Worm (Caenorhabditis elegans) whole organism, young adult: ENCODE results near the gene daf-38.
"Not testable (repeated sequence)": the region's sequence is repeated elsewhere in the genome, so short reads cannot be mapped to it uniquely, and the experiment has no call there.

Source experiments
- D2030.7 ChIP-seq: fragments of 200-800 bp; sonication (Bioruptor generic); IDR thresholded peaks from 2 replicates; pipeline ENCODE4 v1.3.6; 2022; ENCODE audit warnings: missing genetic modification reagents, missing genetic modification characterization, missing compliant biosample characterization
- F33H1.4 ChIP-seq: fragments of 200-800 bp; sonication (Bioruptor generic); IDR thresholded peaks from 2 replicates; pipeline ENCODE4 v1.3.6; 2022; ENCODE audit warnings: missing genetic modification reagents, missing genetic modification characterization, missing compliant biosample characterization
- F55B11.4 ChIP-seq: sonication (generic microtip); optimal IDR thresholded peaks from 2 replicates; lab custom pipeline; 2016; ENCODE audit warnings: missing compliant biosample characterization, missing genetic modification characterization, borderline replicate concordance; ENCODE audit not compliant: insufficient read depth
- Y67H2A.10 ChIP-seq: fragments of 200-800 bp; sonication (Bioruptor generic); conservative IDR thresholded peaks from 2 replicates; pipeline ENCODE4 v1.3.6; 2022; ENCODE audit warnings: missing genetic modification reagents, missing genetic modification characterization, missing compliant biosample characterization
- ZK185.1 ChIP-seq: sonication (generic microtip); optimal IDR thresholded peaks from 2 replicates; lab custom pipeline; 2016; ENCODE audit warnings: mild to moderate bottlenecking, missing genetic modification characterization, missing compliant biosample characterization; ENCODE audit not compliant: poor library complexity, severe bottlenecking
- aptf-3 ChIP-seq: fragments of 200-800 bp; sonication (Bioruptor generic); IDR thresholded peaks from 2 replicates; pipeline ENCODE4 v1.3.6; 2022; ENCODE audit warnings: missing genetic modification characterization, missing compliant biosample characterization
- attf-6 ChIP-seq: fragments of 200-800 bp; sonication (Bioruptor generic); IDR thresholded peaks from 2 replicates; pipeline ENCODE4 v1.3.6; 2022; ENCODE audit warnings: missing genetic modification reagents, missing genetic modification characterization, missing compliant biosample characterization
- ccch-3 ChIP-seq: fragments of 200-800 bp; sonication (Bioruptor generic); optimal IDR thresholded peaks from 2 replicates; lab custom pipeline; 2018; ENCODE audit warnings: mild to moderate bottlenecking, missing genetic modification characterization, missing compliant biosample characterization
- cebp-2 ChIP-seq: fragments of 200-800 bp; sonication (Bioruptor generic); IDR thresholded peaks from 2 replicates; pipeline ENCODE4 v1.3.6; 2022; ENCODE audit warnings: missing genetic modification characterization, missing compliant biosample characterization
- ceh-100 ChIP-seq: fragments of 200-800 bp; sonication (Bioruptor generic); IDR thresholded peaks from 2 replicates; pipeline ENCODE4 v1.3.6; 2022; ENCODE audit warnings: missing genetic modification reagents, missing genetic modification characterization, missing compliant biosample characterization
- egrh-3 ChIP-seq: fragments of 200-800 bp; sonication (Bioruptor generic); IDR thresholded peaks from 2 replicates; pipeline ENCODE4 v1.3.6; 2022; ENCODE audit warnings: missing genetic modification reagents, missing genetic modification characterization, missing compliant biosample characterization
- hlh-26 ChIP-seq: fragments of 200-800 bp; sonication (Bioruptor generic); conservative IDR thresholded peaks from 2 replicates; pipeline ENCODE4 v1.3.6; 2022; ENCODE audit warnings: missing genetic modification reagents, missing genetic modification characterization, missing compliant biosample characterization
- hsf-1 ChIP-seq: fragments of 200-800 bp; sonication (Bioruptor generic); IDR thresholded peaks from 2 replicates; pipeline ENCODE4 v1.3.6; 2022; ENCODE audit warnings: missing genetic modification reagents, missing genetic modification characterization, missing compliant biosample characterization
- lin-40 ChIP-seq: sonication (generic microtip); optimal IDR thresholded peaks from 2 replicates; lab custom pipeline; 2016; ENCODE audit warnings: missing genetic modification characterization, mild to moderate bottlenecking, missing compliant biosample characterization, missing genotype, missing genetic modification reagents
- madf-3 ChIP-seq: fragments of 200-800 bp; sonication (Bioruptor generic); IDR thresholded peaks from 2 replicates; pipeline ENCODE4 v1.3.6; 2022; ENCODE audit warnings: missing genetic modification reagents, missing genetic modification characterization, missing compliant biosample characterization
- nfya-1 ChIP-seq: sonication (generic microtip); optimal IDR thresholded peaks from 2 replicates; lab custom pipeline; 2017; ENCODE audit warnings: antibody characterized with exemption, missing compliant biosample characterization, missing genetic modification characterization, borderline replicate concordance; ENCODE audit not compliant: insufficient read depth
- nfya-2 ChIP-seq: fragments of 200-800 bp; sonication (Bioruptor generic); IDR thresholded peaks from 2 replicates; pipeline ENCODE4 v1.3.6; 2022; ENCODE audit warnings: missing genetic modification reagents, missing genetic modification characterization, missing compliant biosample characterization
- rpc-1 ChIP-seq, 2 experiments: fragments of 150-350 bp in 1 of 2; sonication (generic microtip) in 1 of 2; optimal IDR thresholded peaks; 2 replicates each; lab custom pipeline; 2014 to 2018; ENCODE audit warnings: missing biosample characterization in 1 of 2, missing genetic modification characterization in 1 of 2, missing genetic modification reagents in 1 of 2, missing genotype in 1 of 2
- snpc-3.4 ChIP-seq: sonication (generic microtip); optimal IDR thresholded peaks from 2 replicates; lab custom pipeline; 2017; ENCODE audit warnings: missing genetic modification characterization, mild to moderate bottlenecking, missing compliant biosample characterization, antibody characterized with exemption, moderate library complexity, missing genotype, missing genetic modification reagents
- snpc-4 ChIP-seq, 5 experiments: fragments of 150-350 bp in 1 of 5; sonication (generic microtip) in 4 of 5; optimal IDR thresholded peaks; 2 replicates each; lab custom pipeline; 2014 to 2018; ENCODE audit warnings: missing genetic modification characterization in 5 of 5, missing biosample characterization in 3 of 5, antibody characterized with exemption in 2 of 5, mild to moderate bottlenecking in 2 of 5, missing compliant biosample characterization in 2 of 5, missing genotype in 2 of 5, moderate library complexity in 2 of 5, missing genetic modification reagents in 1 of 5
- somi-1 ChIP-seq: fragments of 200-800 bp; sonication (Bioruptor generic); optimal IDR thresholded peaks from 2 replicates; lab custom pipeline; 2018; ENCODE audit warnings: mild to moderate bottlenecking, missing genetic modification characterization, missing compliant biosample characterization
- tbp1 ChIP-seq: fragments of 200-800 bp; sonication (Bioruptor generic); optimal IDR thresholded peaks from 2 replicates; lab custom pipeline; 2018; ENCODE audit warnings: mild to moderate bottlenecking, missing genetic modification characterization, missing compliant biosample characterization
- ztf-25 ChIP-seq: fragments of 200-800 bp; sonication (Bioruptor generic); IDR thresholded peaks from 2 replicates; pipeline ENCODE4 v1.3.6; 2022; ENCODE audit warnings: missing genetic modification reagents, missing genetic modification characterization, missing compliant biosample characterization

daf-38 gene

DNA sequence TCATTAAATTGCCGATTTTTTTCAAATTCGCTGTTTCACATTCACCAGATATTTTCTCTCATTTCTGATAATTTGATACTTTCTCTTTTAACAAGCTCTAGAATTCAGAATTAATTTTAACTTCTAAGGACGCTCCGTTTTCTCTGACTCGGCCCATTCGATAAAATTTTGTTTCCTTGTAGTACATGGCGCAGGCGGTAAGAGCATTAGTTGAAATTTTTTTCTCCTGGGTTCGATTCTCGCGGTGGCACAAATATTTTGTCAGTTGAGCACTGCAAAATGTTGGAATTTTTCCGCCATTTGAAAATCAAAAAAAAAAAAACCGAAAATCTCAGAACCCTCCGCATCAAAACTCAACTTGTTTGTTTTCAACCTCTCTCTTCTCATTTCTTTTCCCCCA lies 25.9 kb upstream of the daf-38 start:
- TF ChIP-seq snpc-4 (GFP tag; optimal IDR thresholded peaks at IDR 0.05; lab: Kevin White, UChicago): no peak
- peak in 3 of 4 experiments; percentile 61 to 81 (median 70) for TF ChIP-seq snpc-4 (tag; optimal IDR thresholded peaks at IDR 0.05; lab: Kevin White, UChicago)
- peak; percentile 80 for TF ChIP-seq attf-6 (GFP tag; lab: Robert Waterston, UW)
- no peak for TF ChIP-seq ZK185.1 (tag; lab: Kevin White, UChicago)
- peak; percentile 7 for TF ChIP-seq tbp1 (GFP tag; lab: Kevin White, UChicago)
- peak; percentile 16 for TF ChIP-seq rpc-1 (optimal IDR thresholded peaks at IDR 0.05; lab: Kevin White, UChicago)
- no peak for TF ChIP-seq rpc-1 (tag; optimal IDR thresholded peaks at IDR 0.05; lab: Kevin White, UChicago)

DNA sequence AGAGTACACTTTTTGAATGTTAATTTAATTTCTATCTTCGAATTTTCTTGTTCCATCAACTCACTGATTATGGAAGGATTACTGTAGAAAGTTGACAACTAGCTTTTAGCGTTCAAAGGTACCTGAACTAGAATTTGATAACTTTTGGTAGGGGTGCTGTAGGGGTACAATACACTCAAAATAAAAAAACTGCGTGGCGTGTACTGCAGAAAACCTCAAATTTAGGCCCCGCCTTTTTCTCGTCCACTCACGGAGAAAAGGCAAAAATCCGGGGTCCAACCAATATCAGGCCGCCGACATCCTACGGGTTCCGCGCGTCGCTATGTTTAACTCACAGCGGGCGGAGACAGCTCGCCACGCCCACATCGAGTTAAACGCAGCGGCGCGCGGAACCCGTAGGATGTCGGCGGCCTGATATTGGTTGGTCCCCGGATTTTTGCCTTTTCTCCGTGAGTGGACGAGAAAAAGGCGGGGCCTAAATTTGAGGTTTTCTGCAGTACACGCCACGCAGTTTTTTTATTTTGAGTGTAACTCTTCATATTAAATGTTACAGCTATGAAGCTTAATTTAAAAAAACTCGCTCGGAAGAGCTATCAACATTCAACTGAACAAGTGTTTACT lies 14.7 kb upstream of the daf-38 start:
- TF ChIP-seq hsf-1 (GFP tag; lab: Robert Waterston, UW): 0 out of 2 replicates have a peak, but pooled peaks have one; percentile 51
- peak; percentile 32; the same call in 1 of the 2 replicates for TF ChIP-seq ceh-100 (GFP tag; lab: Robert Waterston, UW)
- peak; percentile 20; the same call in 1 of the 2 replicates for TF ChIP-seq F33H1.4 (GFP tag; lab: Robert Waterston, UW)
- TF ChIP-seq snpc-4 (GFP tag; optimal IDR thresholded peaks at IDR 0.05; lab: Kevin White, UChicago): not testable (repeated sequence)
- peak in 3 of 4 experiments; percentile 56 to 91 (median 71) for TF ChIP-seq snpc-4 (tag; optimal IDR thresholded peaks at IDR 0.05; lab: Kevin White, UChicago)
- peak; percentile 38; the same call in 1 of the 2 replicates for TF ChIP-seq D2030.7
- TF ChIP-seq attf-6 (GFP tag; lab: Robert Waterston, UW): peak; percentile 93
- 0 out of 2 replicates have a peak, but pooled peaks have one; percentile 12 for TF ChIP-seq ztf-25

DNA sequence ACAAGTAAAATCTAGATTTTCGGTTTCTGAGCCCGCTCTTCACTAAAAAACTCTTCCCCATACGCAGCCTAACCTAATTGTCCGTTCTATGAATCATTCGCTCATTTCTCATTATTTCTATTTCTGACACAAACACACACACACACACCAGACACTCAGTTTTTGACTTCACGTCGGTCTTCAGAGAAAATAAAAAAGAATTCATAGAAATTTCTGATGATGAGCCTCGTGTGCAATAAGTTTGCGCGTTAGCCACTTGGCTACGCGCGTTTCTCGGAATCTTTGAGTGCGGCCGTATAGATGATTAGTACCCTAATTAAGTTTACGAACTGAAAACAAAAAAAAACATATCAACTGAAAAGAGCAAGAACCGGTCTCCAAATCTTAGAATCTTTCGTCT lies 5.8 kb upstream of the daf-38 start:
- no peak for TF ChIP-seq Y67H2A.10 (GFP tag; lab: Robert Waterston, UW)
- TF ChIP-seq ccch-3: no peak
- no peak for TF ChIP-seq snpc-3.4 (tag; lab: Kevin White, UChicago)
- TF ChIP-seq nfya-1 (tag; lab: Kevin White, UChicago): no peak

DNA sequence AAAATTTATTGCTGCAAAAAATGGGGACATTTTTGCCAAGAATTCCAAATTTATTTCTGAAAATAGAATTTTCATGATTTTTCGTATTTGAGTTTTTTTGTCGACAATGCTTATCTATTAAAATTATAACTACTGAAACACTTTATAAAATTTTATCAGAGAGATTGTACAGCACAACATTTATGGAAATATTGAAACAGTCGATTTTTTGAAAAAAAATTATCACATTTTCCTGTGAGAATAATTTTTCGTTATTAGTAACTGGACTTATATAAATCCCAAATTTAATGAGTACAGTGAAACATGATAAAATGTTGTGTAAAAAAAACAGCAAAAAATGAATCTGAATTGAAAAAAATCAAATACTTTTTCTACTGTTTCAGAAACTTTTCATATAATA lies 2.4 kb upstream of the daf-38 start:
- TF ChIP-seq hsf-1 (GFP tag; lab: Robert Waterston, UW) (no peak), F55B11.4 (tag; lab: Kevin White, UChicago) (no peak), aptf-3 (GFP tag; lab: Robert Waterston, UW) (no peak), lin-40 (tag; lab: Kevin White, UChicago) (no peak), hlh-26 (GFP tag; lab: Robert Waterston, UW) (no peak), tbp1 (GFP tag; lab: Kevin White, UChicago) (no peak), snpc-4 (GFP tag; optimal IDR thresholded peaks at IDR 0.05; lab: Kevin White, UChicago) (peak; percentile 16), snpc-4 (tag; optimal IDR thresholded peaks at IDR 0.05; lab: Kevin White, UChicago) (peak in 3 of 4 experiments; percentile 26 to 73 (median 58)), ccch-3 (no peak)
- TF ChIP-seq, all 124 proteins: peak for 1

DNA sequence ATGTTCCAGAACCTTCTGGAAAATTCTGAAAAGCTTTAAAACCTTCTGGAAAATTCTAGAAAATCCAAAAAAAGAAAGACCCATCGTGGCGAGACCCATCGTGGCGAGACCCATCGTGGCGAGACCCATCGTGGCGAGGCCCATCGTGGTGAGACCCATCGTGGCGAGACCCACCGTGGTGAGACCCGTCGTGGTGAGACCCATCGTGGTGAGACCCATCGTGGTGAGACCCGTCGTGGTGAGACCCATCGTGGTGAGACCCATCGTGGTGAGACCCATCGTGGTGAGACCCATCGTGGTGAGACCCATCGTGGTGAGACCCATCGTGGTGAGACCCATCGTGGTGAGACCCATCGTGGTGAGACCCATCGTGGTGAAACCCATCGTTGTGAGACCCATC lies 6.7 kb downstream of the daf-38 start:
- TF ChIP-seq madf-3 (0 out of 2 replicates have a peak, but pooled peaks have one; percentile 49), F33H1.4 (GFP tag; lab: Robert Waterston, UW) (peak; percentile 40), hsf-1 (GFP tag; lab: Robert Waterston, UW) (peak; percentile 86), egrh-3 (peak; percentile 54; the same call in 1 of the 2 replicates)

DNA sequence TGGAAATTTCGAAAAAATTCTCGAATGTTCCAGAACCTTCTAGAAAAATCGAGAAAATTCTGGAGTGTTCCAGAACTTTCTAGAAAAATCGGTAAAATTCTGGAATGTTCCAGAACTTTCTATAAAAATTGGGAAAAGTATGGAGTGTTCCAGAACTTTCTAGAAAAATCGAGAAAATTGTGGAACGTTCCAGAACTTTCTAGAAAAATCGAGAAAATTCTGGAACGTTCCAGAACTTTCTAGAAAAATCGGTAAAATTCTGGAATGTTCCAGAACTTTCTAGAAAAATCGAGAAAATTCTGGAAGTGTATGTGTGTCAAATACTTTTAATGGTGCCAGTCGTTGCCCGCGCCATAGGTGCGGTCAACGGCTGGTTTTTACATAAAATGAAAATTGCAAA lies 7.5 kb downstream of the daf-38 start:
- TF ChIP-seq hsf-1 (GFP tag; lab: Robert Waterston, UW): peak; percentile 91

DNA sequence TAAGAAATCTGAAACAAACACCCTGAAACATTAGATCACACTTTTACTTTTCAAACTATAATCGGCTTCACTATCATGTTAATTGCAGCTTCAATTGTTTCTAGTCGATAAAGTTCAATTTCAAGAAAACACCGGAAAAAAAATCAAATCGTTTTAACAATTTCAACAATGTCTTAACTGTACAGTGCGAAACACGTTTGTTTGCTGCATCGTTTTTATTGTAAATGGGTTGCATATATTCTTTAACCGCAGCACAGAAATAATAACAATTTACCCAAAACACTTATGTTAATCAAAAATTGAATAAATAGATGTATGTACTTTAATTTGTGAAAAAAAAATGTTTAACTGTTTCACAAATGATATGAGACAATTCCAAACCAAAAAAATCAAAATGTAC lies 24.2 kb downstream of the daf-38 start:
- TF ChIP-seq nfya-2 (GFP tag; lab: Robert Waterston, UW) (no peak), cebp-2 (GFP tag; lab: Robert Waterston, UW) (no peak), somi-1 (GFP tag; lab: Kevin White, UChicago) (no peak), attf-6 (GFP tag; lab: Robert Waterston, UW) (peak; percentile 57; the same call in 1 of the 2 replicates), snpc-4 (GFP tag; optimal IDR thresholded peaks at IDR 0.05; lab: Kevin White, UChicago) (no peak), snpc-4 (tag; optimal IDR thresholded peaks at IDR 0.05; lab: Kevin White, UChicago) (peak in 2 of 4 experiments; percentile 50 to 54), rpc-1 (optimal IDR thresholded peaks at IDR 0.05; lab: Kevin White, UChicago) (no peak), rpc-1 (tag; optimal IDR thresholded peaks at IDR 0.05; lab: Kevin White, UChicago) (no peak)
